Fruit fly (Drosophila melanogaster): ENCODE data around the gene G6P.

The G6P gene

dm6 chr2L:2840311-2840710 lies 24.8 kb upstream of the G6P start:
- TF ChIP-seq CG17801 (GFP tag; optimal IDR thresholded peaks at IDR 0.05; ENCODE audit: partially characterized antibody), result no peak

- TF ChIP-seq CG17801 (GFP tag; optimal IDR thresholded peaks at IDR 0.05; ENCODE audit: partially characterized antibody), result no peak
These were observed 24.3 kb upstream of the G6P start, which contains the start of gene CG2975 for dm6 chr2L:2839850-2840249. TSS of gene CG2975 (plus strand) at chr2L:2840124.

DNA sequence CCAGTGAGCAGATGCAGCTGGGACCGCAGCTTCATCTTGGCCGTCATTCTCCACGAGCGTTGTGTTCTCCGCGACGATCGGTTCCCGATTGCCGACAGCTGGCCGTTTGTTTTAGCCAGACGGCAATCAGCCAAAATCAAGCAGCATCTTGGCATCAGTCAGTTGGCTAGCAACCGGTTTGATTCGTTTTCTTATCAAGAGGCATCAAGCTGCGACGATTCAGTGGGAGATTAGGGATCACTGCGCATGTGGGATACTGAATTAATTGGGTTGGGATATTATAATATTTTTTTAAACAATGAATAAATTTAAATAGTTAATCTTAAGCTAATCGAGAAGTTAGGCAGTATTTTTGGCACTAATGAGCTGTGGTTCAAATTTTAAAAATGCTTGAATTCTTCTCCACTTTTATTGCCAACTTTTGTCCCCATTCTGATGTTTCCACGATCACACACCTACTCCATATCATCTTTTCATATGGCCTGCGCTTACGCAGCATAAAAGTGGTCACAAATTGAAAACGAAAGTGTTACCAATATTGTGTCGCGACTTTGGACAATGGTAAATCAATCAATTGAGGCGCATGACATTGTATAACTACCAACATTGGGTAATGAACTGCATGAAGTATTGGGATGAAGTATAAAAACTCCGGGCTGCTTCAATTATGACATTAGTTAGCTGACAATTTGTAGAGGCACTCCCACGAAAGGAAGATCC lies 22.3 kb upstream of the G6P start, which contains the start of the genes CG3119 and Cpr23B:
Gene CG3119, minus strand, starts transcription at position 92 of the 720 bp plus-strand sequence.
Gene Cpr23B, plus strand, starts transcription at position 670 of the 720 bp plus-strand sequence.
- no peak for TF ChIP-seq CG17801 (GFP tag; optimal IDR thresholded peaks at IDR 0.05; ENCODE audit: partially characterized antibody)

DNA sequence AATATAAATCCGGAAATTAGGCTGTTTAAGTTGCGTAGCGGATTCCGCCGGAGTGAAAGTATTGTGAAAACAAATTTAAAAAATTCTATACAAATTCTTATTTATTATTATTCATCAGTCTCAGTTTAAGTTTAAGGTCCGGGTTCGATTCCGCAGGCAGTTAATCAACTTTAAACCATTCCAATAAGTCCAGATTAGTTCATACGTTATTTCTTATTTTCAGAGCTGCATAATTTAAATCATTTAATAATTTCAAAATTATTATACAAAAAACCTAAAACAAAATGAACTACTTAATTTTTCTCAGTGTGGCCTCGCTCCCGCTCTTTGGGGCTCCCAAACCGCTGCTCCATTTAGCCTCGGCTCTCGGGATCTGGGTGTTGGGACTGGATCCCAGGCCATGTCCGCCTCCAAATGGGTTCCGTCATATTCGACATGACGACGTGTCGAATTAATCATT lies 14.8 kb upstream of the G6P start:
- TF ChIP-seq CG17801 (GFP tag; optimal IDR thresholded peaks at IDR 0.05; ENCODE audit: partially characterized antibody), result peak; percentile 49

dm6 chr2L:2829637-2830340 lies 14.2 kb upstream of the G6P start, which contains the start of gene Duox:
TSS of gene Duox (minus strand) at chr2L:2830248.
- TF ChIP-seq CG17801 (GFP tag; optimal IDR thresholded peaks at IDR 0.05; ENCODE audit: partially characterized antibody), result no peak

DNA sequence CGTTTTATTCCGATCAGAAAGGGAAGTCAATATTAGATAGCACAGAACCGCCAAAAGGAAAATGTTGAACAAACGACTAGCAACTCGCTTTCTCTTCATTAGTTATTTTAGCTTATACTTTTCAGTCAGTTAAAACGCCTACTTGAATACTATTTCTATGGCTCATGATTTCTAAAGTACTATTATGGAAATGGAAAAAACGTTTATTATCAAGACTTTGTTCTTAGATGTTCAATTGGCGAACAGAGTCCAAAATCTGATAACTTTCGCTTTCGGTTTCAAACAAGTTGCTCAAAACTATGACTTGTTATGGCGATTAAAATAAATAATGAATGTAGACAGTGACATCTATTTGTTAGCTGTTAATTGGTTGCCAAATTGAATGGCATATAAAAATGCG lies 9.8 kb upstream of the G6P start, which contains the start of gene CG3123:
Gene CG3123, minus strand, starts transcription at position 101 of the 400 bp plus-strand sequence.
- TF ChIP-seq CG17801 (GFP tag; optimal IDR thresholded peaks at IDR 0.05; ENCODE audit: partially characterized antibody), result no peak

DNA sequence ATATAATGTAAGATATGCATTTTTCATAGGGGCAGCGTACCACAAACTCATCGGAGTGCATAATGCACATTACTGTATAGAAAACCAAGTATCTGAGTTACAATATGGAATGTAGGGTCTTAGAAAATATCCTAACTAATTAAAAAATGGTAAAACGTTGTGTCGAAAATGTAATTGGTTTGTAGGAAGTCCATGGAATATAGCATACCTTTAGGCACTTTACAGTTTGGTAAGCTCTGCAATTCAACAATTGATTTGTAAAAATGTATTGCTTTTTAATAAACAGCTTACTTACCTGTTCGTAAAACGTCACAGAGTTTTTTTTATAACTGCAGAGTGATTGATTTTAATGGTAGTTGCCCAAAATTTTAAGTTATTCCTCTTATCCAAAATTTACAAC lies 3.4 kb downstream of the G6P start, which contains the start of gene CG2964:
Gene CG2964, plus strand, starts transcription at position 301 of the 400 bp plus-strand sequence.
- TF ChIP-seq CG17801 (GFP tag; optimal IDR thresholded peaks at IDR 0.05; ENCODE audit: partially characterized antibody), result no peak

dm6 chr2L:2810831-2811230 lies 4.7 kb downstream of the G6P start:
- TF ChIP-seq CG17801 (GFP tag; optimal IDR thresholded peaks at IDR 0.05; ENCODE audit: partially characterized antibody), result no peak

dm6 chr2L:2808038-2808699 lies 7.4 kb downstream of the G6P start:
- no peak for TF ChIP-seq CG17801 (GFP tag; optimal IDR thresholded peaks at IDR 0.05; ENCODE audit: partially characterized antibody)

DNA sequence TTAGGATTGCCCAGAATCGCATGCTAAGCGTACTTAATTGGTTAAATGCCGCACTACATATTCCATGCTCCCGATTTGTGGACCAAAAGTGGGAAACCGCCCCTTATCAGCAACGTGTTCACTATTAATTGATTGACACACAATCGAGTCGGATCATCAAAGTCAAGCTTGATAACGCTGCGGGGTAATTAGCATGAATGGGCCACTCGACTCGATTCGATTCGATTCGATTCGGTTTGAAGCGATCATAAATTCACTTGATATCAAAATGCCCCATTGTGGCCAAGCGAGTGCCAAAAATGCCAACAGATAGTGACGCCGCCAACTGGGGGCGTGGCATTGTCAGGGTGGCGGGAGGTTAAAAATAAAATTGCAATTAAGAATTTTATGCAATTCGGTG lies 8.0 kb downstream of the G6P start:
- no peak for TF ChIP-seq CG17801 (GFP tag; optimal IDR thresholded peaks at IDR 0.05; ENCODE audit: partially characterized antibody)

dm6 chr2L:2806190-2806763 lies 9.3 kb downstream of the G6P start:
- no peak for TF ChIP-seq CG17801 (GFP tag; optimal IDR thresholded peaks at IDR 0.05; ENCODE audit: partially characterized antibody)

DNA sequence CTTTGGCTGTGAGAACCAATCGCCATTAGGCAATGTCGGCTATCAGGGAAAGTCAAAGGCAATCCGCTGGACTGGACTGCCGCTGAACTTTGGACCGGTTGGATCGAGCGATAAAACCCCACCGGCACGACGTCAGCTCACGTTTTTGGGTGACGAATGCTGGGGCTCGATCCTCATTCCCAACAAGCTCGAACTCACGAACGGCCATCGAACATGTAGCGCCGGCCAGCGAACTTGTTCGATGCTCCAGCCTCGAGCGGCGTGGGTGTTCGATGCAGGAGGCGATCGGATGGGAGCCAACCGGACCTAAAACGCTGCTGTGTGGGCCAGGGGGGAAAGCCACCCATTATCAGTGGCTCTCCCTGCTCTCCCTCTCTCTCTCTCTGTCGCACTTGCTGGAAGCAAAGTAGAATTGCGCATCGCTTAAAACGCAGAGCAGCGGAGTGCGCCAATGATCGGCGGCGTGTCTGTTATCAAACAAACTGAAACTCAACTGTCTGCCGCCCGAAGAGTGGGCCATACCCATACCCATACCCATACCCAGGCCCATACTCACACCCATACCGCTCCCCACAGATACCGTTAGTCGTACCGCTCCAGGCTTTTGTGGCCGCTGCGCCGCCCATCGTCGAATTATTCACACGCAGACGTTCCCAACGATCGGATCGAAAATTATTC lies 10.8 kb downstream of the G6P start, which contains the start of gene daw:
Gene daw, plus strand, starts transcription at position 628 of the 678 bp plus-strand sequence.
- TF ChIP-seq CG17801 (GFP tag; optimal IDR thresholded peaks at IDR 0.05; ENCODE audit: partially characterized antibody), result no peak

dm6 chr2L:2802527-2802926 lies 13.0 kb downstream of the G6P start:
- TF ChIP-seq CG17801 (GFP tag; optimal IDR thresholded peaks at IDR 0.05; ENCODE audit: partially characterized antibody), result no peak
